Fruit fly (Drosophila melanogaster): ENCODE data around the gene cDIP.

cDIP gene

DNA sequence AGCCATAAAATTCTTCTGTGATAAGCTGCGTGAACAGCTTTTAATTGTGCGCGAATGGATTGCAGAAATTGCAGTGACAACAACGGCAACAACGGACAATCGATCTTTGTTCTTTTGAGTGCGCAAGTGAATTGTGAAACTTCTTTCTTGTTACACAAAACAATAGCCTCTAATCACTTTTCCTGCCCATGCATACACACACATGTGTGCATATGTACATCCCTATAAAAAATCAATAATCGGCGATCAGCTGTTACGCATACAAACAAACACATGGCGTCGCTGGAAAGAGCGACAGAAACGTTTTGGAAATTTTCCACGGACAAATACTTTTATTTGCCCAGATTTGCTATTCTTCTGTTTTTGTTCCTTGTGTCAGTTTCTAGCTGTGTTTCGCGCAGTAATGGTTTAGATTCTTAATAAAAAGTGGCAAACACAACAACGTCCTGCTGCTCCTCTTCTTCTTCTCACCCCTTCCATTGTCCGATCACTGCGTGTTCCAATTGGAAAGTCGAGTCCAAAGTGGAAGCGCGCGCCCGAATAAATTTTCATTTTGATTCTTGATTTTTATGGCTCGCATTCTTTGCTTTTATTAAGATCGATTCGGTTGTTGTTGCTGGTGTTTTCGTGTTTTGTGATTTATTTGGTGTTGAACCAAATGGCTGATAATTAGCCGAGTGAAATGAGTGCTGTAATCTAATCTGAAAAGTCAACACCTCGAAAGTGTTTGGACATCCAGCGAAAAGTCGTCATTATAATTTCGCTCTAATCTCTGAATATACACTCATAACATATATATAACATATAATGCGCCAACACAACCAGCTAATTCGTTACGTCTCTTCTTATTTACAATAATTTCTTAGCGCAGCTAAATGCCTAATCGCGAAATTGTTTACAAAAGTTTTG is 4.1 kb downstream of the cDIP start (continued):
- TF ChIP-seq grau (tag; optimal IDR thresholded peaks at IDR 0.05) (no peak), MESR4 (GFP tag; optimal IDR thresholded peaks at IDR 0.05) (no peak), CG17359 (tag; optimal IDR thresholded peaks at IDR 0.05) (no peak), CG4854 (GFP tag; optimal IDR thresholded peaks at IDR 0.05) (no peak), ind (GFP tag; optimal IDR thresholded peaks at IDR 0.05) (no peak), hth (optimal IDR thresholded peaks at IDR 0.05) (no peak), cad (GFP tag; optimal IDR thresholded peaks at IDR 0.05) (no peak), trh (GFP tag; optimal IDR thresholded peaks at IDR 0.05) (no peak), CG1024 (GFP tag; IDR thresholded peaks at IDR 0.05) (no peak), Mes4 (GFP tag; optimal IDR thresholded peaks at IDR 0.05) (no peak), CG12299 (tag; optimal IDR thresholded peaks at IDR 0.05) (no peak), crp (GFP tag; optimal IDR thresholded peaks at IDR 0.05) (peak in 1 of 2 experiments; percentile 73), gcm (GFP tag; optimal IDR thresholded peaks at IDR 0.05) (no peak), Hr51 (GFP tag; optimal IDR thresholded peaks at IDR 0.05) (no peak), Eip74EF (GFP tag; optimal IDR thresholded peaks at IDR 0.05) (no peak), ssp (GFP tag; IDR thresholded peaks at IDR 0.05) (no peak), CG14860 (GFP tag; IDR thresholded peaks at IDR 0.05; ENCODE audit: partially characterized antibody) (no peak), scrt (GFP tag; optimal IDR thresholded peaks at IDR 0.05) (peak; percentile 2), CG11085 (GFP tag; IDR thresholded peaks at IDR 0.05) (no peak), hb (GFP tag; IDR thresholded peaks at IDR 0.05; ENCODE audit: partially characterized antibody) (no peak), CG8290 (GFP tag; optimal IDR thresholded peaks at IDR 0.05) (no peak), CG8290 (tag; optimal IDR thresholded peaks at IDR 0.05) (no peak), CG6175 (GFP tag; IDR thresholded peaks at IDR 0.05) (no peak), Dp (GFP tag; optimal IDR thresholded peaks at IDR 0.05) (no peak), CG11723 (GFP tag; optimal IDR thresholded peaks at IDR 0.05) (no peak), CG18619 (GFP tag; optimal IDR thresholded peaks at IDR 0.05) (no peak), CG10274 (GFP tag; optimal IDR thresholded peaks at IDR 0.05) (no peak), vvl (GFP tag; IDR thresholded peaks at IDR 0.05) (no peak), fru (optimal IDR thresholded peaks at IDR 0.05) (no peak), Dek (tag; optimal IDR thresholded peaks at IDR 0.05) (no peak), corto (GFP tag; optimal IDR thresholded peaks at IDR 0.05) (peak; percentile 2), CG8765 (GFP tag; IDR thresholded peaks at IDR 0.05) (no peak), Aef1 (GFP tag; IDR thresholded peaks at IDR 0.05) (no peak), stc (GFP tag; IDR thresholded peaks at IDR 0.05) (0 out of 2 replicates have a peak, but pooled peaks have one; percentile 9), Pdp1 (GFP tag; optimal IDR thresholded peaks at IDR 0.05) (peak in 1 of 2 experiments; percentile 45), CG6272 (GFP tag; IDR thresholded peaks at IDR 0.05) (no peak), fd64A (GFP tag; optimal IDR thresholded peaks at IDR 0.05) (no peak), E2f1 (GFP tag; IDR thresholded peaks at IDR 0.05) (no peak), lola (GFP tag; optimal IDR thresholded peaks at IDR 0.05) (no peak), B-H1 (GFP tag; IDR thresholded peaks at IDR 0.05) (no peak), CG3726 (GFP tag; IDR thresholded peaks at IDR 0.05) (no peak), dm (GFP tag; optimal IDR thresholded peaks at IDR 0.05) (no peak), Oaz (GFP tag; IDR thresholded peaks at IDR 0.05) (no peak), CG18599 (GFP tag; optimal IDR thresholded peaks at IDR 0.05) (no peak), CG15269 (tag; optimal IDR thresholded peaks at IDR 0.05) (no peak), CG8281 (tag; optimal IDR thresholded peaks at IDR 0.05) (no peak), CG12391 (tag; optimal IDR thresholded peaks at IDR 0.05) (no peak), Optix (GFP tag; IDR thresholded peaks at IDR 0.05) (no peak), ken (GFP tag; IDR thresholded peaks at IDR 0.05) (no peak)

Data from whole organism, embryonic.